Worm (Caenorhabditis elegans) whole organism, L3 larva: ENCODE results near the gene F18E9.7.

ENCODE experiments used
- daf-12 ChIP-seq: fragments of 150-350 bp; optimal IDR thresholded peaks from 2 replicates; lab custom pipeline; 2014; ENCODE audit warnings: missing biosample characterization, missing genetic modification reagents, missing genetic modification characterization
- nhr-11 ChIP-seq: fragments of 150-350 bp; optimal IDR thresholded peaks from 2 replicates; lab custom pipeline; 2014; ENCODE audit warnings: missing biosample characterization, missing genetic modification characterization
- ztf-11 ChIP-seq: fragments of 150-350 bp; optimal IDR thresholded peaks from 2 replicates; lab custom pipeline; 2014; ENCODE audit warnings: missing biosample characterization, missing genetic modification characterization

DNA sequence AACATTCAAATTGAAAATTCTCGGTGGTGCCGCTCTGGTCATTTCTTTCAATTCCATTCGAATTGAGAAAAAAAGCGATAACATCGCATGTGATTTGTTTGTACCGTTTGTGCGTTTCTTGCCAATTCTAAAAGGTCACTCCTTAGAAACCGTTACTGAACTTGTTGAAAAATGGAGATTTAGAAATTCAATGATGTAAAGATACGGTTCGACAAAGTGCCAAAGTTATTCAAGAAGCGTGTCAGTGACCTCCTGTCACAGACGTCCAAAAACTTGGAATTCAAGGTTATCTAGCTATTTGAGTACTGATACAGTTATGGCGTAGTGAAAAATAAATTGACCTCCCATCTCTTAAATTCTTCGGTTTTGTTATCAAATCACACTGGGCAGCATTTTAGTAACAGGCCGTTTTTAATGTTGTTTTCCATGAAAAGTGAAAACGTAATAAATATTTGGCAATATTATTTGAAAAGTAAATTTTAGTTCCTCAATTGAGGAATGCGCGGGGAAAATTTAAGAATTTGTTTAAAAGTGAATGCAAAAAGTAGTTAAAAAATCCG is 12.6 kb downstream of the F18E9.7 start:
- no peak for TF ChIP-seq ztf-11 (tag; lab: Kevin White, UChicago)
- TF ChIP-seq daf-12 = no peak
- TF ChIP-seq nhr-11 (tag; lab: Kevin White, UChicago) = no peak
